Worm (Caenorhabditis elegans) whole organism, L4 larva: ENCODE data around the gene srh-28.

Experiments used
- ama-1 ChIP-seq: fragments of 150-350 bp; optimal IDR thresholded peaks from 2 replicates; lab custom pipeline; 2014; ENCODE audit warnings: inconsistent platforms, mixed read lengths
- dmd-6 ChIP-seq: fragments of 200-800 bp; sonication (Bioruptor generic); IDR thresholded peaks from 2 replicates; pipeline ENCODE4 v1.3.6; 2022; ENCODE audit warnings: missing genetic modification reagents, missing genetic modification characterization, missing compliant biosample characterization
- lin-39 ChIP-seq: fragments of 150-350 bp; optimal IDR thresholded peaks from 2 replicates; lab custom pipeline; 2014; ENCODE audit warnings: missing biosample characterization, missing genetic modification reagents, missing genetic modification characterization
- zag-1 ChIP-seq: fragments of 150-350 bp; optimal IDR thresholded peaks from 2 replicates; lab custom pipeline; 2014; ENCODE audit warnings: missing biosample characterization, missing genetic modification characterization

DNA sequence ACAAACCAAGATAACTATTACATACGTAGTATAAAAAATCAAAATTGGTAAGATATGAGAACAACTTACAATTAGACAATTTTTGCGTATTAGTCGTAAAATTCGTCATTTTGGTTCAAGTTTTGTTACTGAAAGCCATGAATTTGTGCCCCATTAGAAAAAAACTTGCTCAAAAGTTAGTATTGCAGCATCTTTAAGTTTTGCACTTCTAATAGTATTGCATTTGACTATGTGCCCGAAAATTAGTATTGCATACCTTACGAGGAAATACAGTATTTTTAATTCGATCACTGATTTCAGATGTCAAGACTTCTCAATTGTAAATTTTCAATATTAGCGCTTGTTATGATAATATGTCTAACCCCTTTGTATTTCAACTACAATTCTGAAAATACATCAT is 45.9 kb upstream of the srh-28 start, which contains the start of gene T15B7.8:
- TF ChIP-seq ama-1 (lab: Kevin White, UChicago) = no peak
- TF ChIP-seq lin-39 (tag; lab: Kevin White, UChicago) = no peak
- TF ChIP-seq dmd-6 (GFP tag; lab: Robert Waterston, UW) = no peak
- no peak for TF ChIP-seq zag-1 (tag; lab: Kevin White, UChicago)
